Fruit fly (Drosophila melanogaster): ENCODE results near the gene tal-3A.

The tal-3A gene

dm6 chr3R:13793105-13793978 lies 19.6 kb upstream of the tal-3A start (continued):
- peak; percentile 54 for TF ChIP-seq kni (GFP tag; optimal IDR thresholded peaks at IDR 0.05)
- TF ChIP-seq CG10274 (GFP tag; optimal IDR thresholded peaks at IDR 0.05) = no peak
- no peak for TF ChIP-seq CG34224 (GFP tag; IDR thresholded peaks at IDR 0.05; ENCODE audit: partially characterized antibody)
- peak; percentile 64 for TF ChIP-seq Blimp-1 (GFP tag; optimal IDR thresholded peaks at IDR 0.05)
- peak; percentile 25 for TF ChIP-seq CG5180 (GFP tag; optimal IDR thresholded peaks at IDR 0.05)
- no peak for TF ChIP-seq al (GFP tag; IDR thresholded peaks at IDR 0.05)
- TF ChIP-seq pum (GFP tag; optimal IDR thresholded peaks at IDR 0.05) = no peak
- TF ChIP-seq CG6254 (GFP tag; optimal IDR thresholded peaks at IDR 0.05) = peak; percentile 10
- no peak for TF ChIP-seq Drgx (GFP tag; IDR thresholded peaks at IDR 0.05)
- TF ChIP-seq vnd (GFP tag; IDR thresholded peaks at IDR 0.05; ENCODE audit: partially characterized antibody) = no peak
- TF ChIP-seq CG10654 (GFP tag; optimal IDR thresholded peaks at IDR 0.05) = no peak
- TF ChIP-seq CG31224 (GFP tag; IDR thresholded peaks at IDR 0.05) = no peak
- TF ChIP-seq Dip2 (GFP tag; IDR thresholded peaks at IDR 0.05) = no peak
- no peak for TF ChIP-seq Atf6 (GFP tag; IDR thresholded peaks at IDR 0.05)
- peak; percentile 66 for TF ChIP-seq CG1603 (tag; optimal IDR thresholded peaks at IDR 0.05)
- no peak for TF ChIP-seq NC2α (GFP tag; optimal IDR thresholded peaks at IDR 0.05)
- TF ChIP-seq ERR (GFP tag; optimal IDR thresholded peaks at IDR 0.05) = no peak
- TF ChIP-seq CG2678 (tag; optimal IDR thresholded peaks at IDR 0.05) = peak; percentile 57
- TF ChIP-seq Dek (tag; optimal IDR thresholded peaks at IDR 0.05) = no peak
- no peak for TF ChIP-seq pan (optimal IDR thresholded peaks at IDR 0.05)
- no peak for TF ChIP-seq pan (GFP tag; optimal IDR thresholded peaks at IDR 0.05 in 1 of 2, IDR thresholded peaks at IDR 0.05 in 1 of 2)
- TF ChIP-seq Ravus (GFP tag; IDR thresholded peaks at IDR 0.05) = no peak
- no peak for TF ChIP-seq CG7987 (GFP tag; optimal IDR thresholded peaks at IDR 0.05)
- TF ChIP-seq Dp (GFP tag; optimal IDR thresholded peaks at IDR 0.05) = no peak
- no peak for TF ChIP-seq Ada2b (GFP tag; IDR thresholded peaks at IDR 0.05)
- peak; percentile 60 for TF ChIP-seq Ssrp (tag; optimal IDR thresholded peaks at IDR 0.05)
- peak; percentile 50; the same call in 1 of the 2 replicates for TF ChIP-seq ranshi (GFP tag; IDR thresholded peaks at IDR 0.05)
- peak; percentile 39; the same call in 1 of the 2 replicates for TF ChIP-seq H2.0 (GFP tag; IDR thresholded peaks at IDR 0.05)
- TF ChIP-seq dpn (GFP tag; optimal IDR thresholded peaks at IDR 0.05) = peak in 1 of 2 experiments; percentile 8
- no peak for TF ChIP-seq sim (GFP tag; IDR thresholded peaks at IDR 0.05)
- no peak for TF ChIP-seq Rx (GFP tag; IDR thresholded peaks at IDR 0.05)
- TF ChIP-seq CG9932 (GFP tag; IDR thresholded peaks at IDR 0.05) = no peak
- TF ChIP-seq CG12769 (tag; optimal IDR thresholded peaks at IDR 0.05) = no peak
- TF ChIP-seq sens (GFP tag) = peak; percentile 93
- no peak for TF ChIP-seq cwo (GFP tag; optimal IDR thresholded peaks at IDR 0.05)
- TF ChIP-seq Sox100B (GFP tag; optimal IDR thresholded peaks at IDR 0.05) = no peak
- TF ChIP-seq sisA (GFP tag; IDR thresholded peaks at IDR 0.05) = no peak
- TF ChIP-seq B-H2 (GFP tag; optimal IDR thresholded peaks at IDR 0.05) = no peak
- no peak for TF ChIP-seq CG8359 (GFP tag; optimal IDR thresholded peaks at IDR 0.05; ENCODE audit: borderline replicate concordance)
- no peak for TF ChIP-seq CG11093 (GFP tag; IDR thresholded peaks at IDR 0.05)
- TF ChIP-seq schlank (tag; optimal IDR thresholded peaks at IDR 0.05) = no peak
- peak; percentile 13 for TF ChIP-seq CG1529 (GFP tag; optimal IDR thresholded peaks at IDR 0.05)
- TF ChIP-seq vfl (GFP tag; optimal IDR thresholded peaks at IDR 0.05) = no peak
- peak; percentile 23 for TF ChIP-seq CG13424 (tag; optimal IDR thresholded peaks at IDR 0.05)
- no peak for TF ChIP-seq CG8944 (GFP tag; optimal IDR thresholded peaks at IDR 0.05)
- no peak for TF ChIP-seq tna (GFP tag; IDR thresholded peaks at IDR 0.05; ENCODE audit: partially characterized antibody)
- TF ChIP-seq CG2202 (tag; optimal IDR thresholded peaks at IDR 0.05) = peak; percentile 10
- no peak for TF ChIP-seq dimm (GFP tag; IDR thresholded peaks at IDR 0.05)
- no peak for TF ChIP-seq unc-4 (GFP tag; IDR thresholded peaks at IDR 0.05; ENCODE audit: partially characterized antibody)

Data from whole organism, embryonic.